Worm (Caenorhabditis elegans) whole organism, L3 larva: Measurements from ENCODE around the gene R11D1.13.

Experiments
- R02D3.7 ChIP-seq: fragments of 150-350 bp; optimal IDR thresholded peaks from 2 replicates; lab custom pipeline; 2014; ENCODE audit warnings: missing biosample characterization, missing genetic modification characterization
- aly-2 ChIP-seq: fragments of 150-350 bp; optimal IDR thresholded peaks from 2 replicates; lab custom pipeline; 2014; ENCODE audit warnings: missing biosample characterization, missing genetic modification characterization
- egl-5 ChIP-seq: fragments of 150-350 bp; optimal IDR thresholded peaks from 2 replicates; lab custom pipeline; 2017; ENCODE audit warnings: missing biosample characterization, missing genetic modification reagents, missing genetic modification characterization, inconsistent platforms
- elt-1 ChIP-seq: fragments of 150-350 bp; optimal IDR thresholded peaks from 2 replicates; lab custom pipeline; 2014; ENCODE audit warnings: missing biosample characterization, missing genetic modification characterization
- mdl-1 ChIP-seq: fragments of 150-350 bp; optimal IDR thresholded peaks from 2 replicates; lab custom pipeline; 2014; ENCODE audit warnings: missing biosample characterization, missing genetic modification characterization
- nhr-76 ChIP-seq: fragments of 150-350 bp; sonication (generic microtip); optimal IDR thresholded peaks from 5 replicates; lab custom pipeline; 2014; ENCODE audit warnings: missing biosample characterization, missing genetic modification characterization
- unc-62 ChIP-seq: fragments of 150-350 bp; sonication (generic microtip); optimal IDR thresholded peaks from 4 replicates; lab custom pipeline; 2014; ENCODE audit warnings: missing biosample characterization, missing genetic modification reagents, missing genetic modification characterization
- zag-1 ChIP-seq: fragments of 150-350 bp; optimal IDR thresholded peaks from 2 replicates; lab custom pipeline; 2014; ENCODE audit warnings: missing biosample characterization, missing genetic modification characterization

- TF ChIP-seq egl-5 (tag; lab: Kevin White, UChicago): no peak
- TF ChIP-seq unc-62 (GFP tag; lab: Kevin White, UChicago): no peak
- TF ChIP-seq R02D3.7 (tag; lab: Kevin White, UChicago): no peak
- TF ChIP-seq mdl-1 (tag; lab: Kevin White, UChicago): no peak
- no peak for TF ChIP-seq elt-1 (tag; lab: Kevin White, UChicago)
- no peak for TF ChIP-seq aly-2 (tag; lab: Kevin White, UChicago)
- no peak for TF ChIP-seq nhr-76
- TF ChIP-seq zag-1 (tag; lab: Kevin White, UChicago): no peak
Measured at ce11 chrV:12743778-12744502, 17.0 kb downstream of the R11D1.13 start.
